Fruit fly (Drosophila melanogaster) whole organism, wandering third instar larva: ENCODE results near the gene atk.

Experiments used
- Abd-B ChIP-seq: fragments of >200 bp; optimal IDR thresholded peaks from 2 replicates; lab custom pipeline; 2017; ENCODE audit warnings: missing biosample characterization, missing genetic modification characterization
- CG32264 ChIP-seq: fragments of 200-800 bp; sonication (Bioruptor generic); optimal IDR thresholded peaks from 2 replicates; lab custom pipeline; 2016; ENCODE audit warnings: missing biosample characterization, missing genetic modification characterization
- CG9705 ChIP-seq: fragments of 200-800 bp; sonication (Bioruptor generic); optimal IDR thresholded peaks from 2 replicates; lab custom pipeline; 2018; ENCODE audit warnings: missing biosample characterization, mild to moderate bottlenecking, missing genetic modification characterization
- CrebA ChIP-seq: fragments of 200-800 bp; sonication (Bioruptor generic); optimal IDR thresholded peaks from 2 replicates; lab custom pipeline; 2016; ENCODE audit warnings: missing biosample characterization, mild to moderate bottlenecking, missing genetic modification characterization, borderline replicate concordance
- Dfd ChIP-seq: fragments of >200 bp; optimal IDR thresholded peaks from 2 replicates; lab custom pipeline; 2017; ENCODE audit warnings: missing biosample characterization, missing genetic modification characterization
- Dif ChIP-seq: fragments of 200-275, 200-300 bp; sonication (Bioruptor generic); optimal IDR thresholded peaks from 2 replicates; lab custom pipeline; 2018; ENCODE audit warnings: missing biosample characterization, missing genetic modification characterization; ENCODE audit not compliant: partially characterized antibody
- GATAd ChIP-seq: sonication (Bioruptor generic); optimal IDR thresholded peaks from 2 replicates; lab custom pipeline; 2016; ENCODE audit warnings: missing biosample characterization, missing genetic modification characterization
- HLH106 ChIP-seq: fragments of 200-800 bp; optimal IDR thresholded peaks from 3 replicates; lab custom pipeline; 2019; ENCODE audit warnings: missing biosample characterization, mild to moderate bottlenecking, missing genetic modification characterization, moderate library complexity
- Hnf4 ChIP-seq: fragments of 200-800 bp; sonication (Bioruptor generic); optimal IDR thresholded peaks from 2 replicates; lab custom pipeline; 2016; ENCODE audit warnings: missing biosample characterization, mild to moderate bottlenecking, missing genetic modification characterization
- Hr78 ChIP-seq: fragments of >200 bp; optimal IDR thresholded peaks from 2 replicates; lab custom pipeline; 2017; ENCODE audit warnings: missing biosample characterization, missing genetic modification characterization
- Hr83 ChIP-seq: fragments of 200-300 bp; sonication (Bioruptor generic); optimal IDR thresholded peaks from 2 replicates; lab custom pipeline; 2016; ENCODE audit warnings: missing biosample characterization, mild to moderate bottlenecking, missing genetic modification characterization, moderate library complexity; ENCODE audit not compliant: poor library complexity, severe bottlenecking
- Jra ChIP-seq: sonication (Bioruptor generic); optimal IDR thresholded peaks from 2 replicates; lab custom pipeline; 2016; ENCODE audit warnings: missing biosample characterization, missing genetic modification characterization
- Mio ChIP-seq: sonication (Bioruptor generic); optimal IDR thresholded peaks from 2 replicates; lab custom pipeline; 2016; ENCODE audit warnings: missing biosample characterization, missing genetic modification characterization
- Myc ChIP-seq: fragments of >200 bp; optimal IDR thresholded peaks from 2 replicates; lab custom pipeline; 2017
- N ChIP-seq: fragments of >200 bp; optimal IDR thresholded peaks from 2 replicates; lab custom pipeline; 2018; ENCODE audit warnings: missing biosample characterization, missing external identifiers, missing genetic modification characterization
- OdsH ChIP-seq: fragments of 200-800 bp; sonication (Bioruptor generic); optimal IDR thresholded peaks from 2 replicates; lab custom pipeline; 2016; ENCODE audit warnings: missing biosample characterization, mild to moderate bottlenecking, missing genetic modification characterization
- Rel ChIP-seq, 2 experiments: fragments of 200-800 bp; sonication (Bioruptor generic) in 1 of 2; optimal IDR thresholded peaks; 2 replicates in 1 of 2; 3 replicates in 1 of 2; lab custom pipeline; 2016 to 2019; ENCODE audit warnings: mild to moderate bottlenecking in 2 of 2, missing biosample characterization in 2 of 2, missing genetic modification characterization in 2 of 2, moderate library complexity in 1 of 2
- Sp1 ChIP-seq: fragments of 200-800 bp; sonication (Bioruptor generic); optimal IDR thresholded peaks from 3 replicates; lab custom pipeline; 2019; ENCODE audit warnings: missing biosample characterization, mild to moderate bottlenecking, missing genetic modification characterization, moderate library complexity
- Vsx2 ChIP-seq: fragments of 200-300, 225-300 bp; sonication (Bioruptor generic); optimal IDR thresholded peaks from 2 replicates; lab custom pipeline; 2018; ENCODE audit warnings: missing biosample characterization, missing genetic modification characterization; ENCODE audit not compliant: partially characterized antibody
- br ChIP-seq: fragments of 200-800 bp; sonication (Bioruptor generic); optimal IDR thresholded peaks from 2 replicates; lab custom pipeline; 2016; ENCODE audit warnings: missing biosample characterization, missing genetic modification characterization
- brk ChIP-seq: fragments of 200-800 bp; sonication (Bioruptor generic); optimal IDR thresholded peaks from 2 replicates; lab custom pipeline; 2016; ENCODE audit warnings: missing biosample characterization, mild to moderate bottlenecking, missing genetic modification characterization
- dl ChIP-seq, 2 experiments: fragments of 175-275, 200-275 bp in 1 of 2; fragments of 200-275 bp in 1 of 2; sonication (Bioruptor generic); optimal IDR thresholded peaks; lab custom pipeline; 2018; ENCODE audit warnings: mild to moderate bottlenecking in 2 of 2, missing biosample characterization in 2 of 2, missing genetic modification characterization in 2 of 2, moderate library complexity in 2 of 2; ENCODE audit not compliant: partially characterized antibody in 2 of 2, insufficient read depth in 1 of 2
- dmrt93B ChIP-seq: fragments of 200-800 bp; sonication (Bioruptor generic); optimal IDR thresholded peaks from 2 replicates; lab custom pipeline; 2018; ENCODE audit warnings: missing biosample characterization, mild to moderate bottlenecking, missing genetic modification characterization
- dsf ChIP-seq: sonication (Bioruptor generic); optimal IDR thresholded peaks from 2 replicates; lab custom pipeline; 2016; ENCODE audit warnings: missing biosample characterization, missing genetic modification characterization, borderline replicate concordance
- ey ChIP-seq: fragments of 200-800 bp; sonication (Bioruptor generic); optimal IDR thresholded peaks from 2 replicates; lab custom pipeline; 2016; ENCODE audit warnings: missing biosample characterization, missing genetic modification characterization
- foxo ChIP-seq, 2 experiments: fragments of 200-800 bp; sonication (Bioruptor generic); optimal IDR thresholded peaks; 2 replicates in 1 of 2; 3 replicates in 1 of 2; lab custom pipeline; 2016 to 2017; ENCODE audit warnings: missing biosample characterization in 2 of 2, missing genetic modification characterization in 2 of 2
- fru ChIP-seq: fragments of 200-800 bp; sonication (Bioruptor generic); optimal IDR thresholded peaks from 3 replicates; lab custom pipeline; 2016; ENCODE audit warnings: missing biosample characterization, mild to moderate bottlenecking, missing genetic modification characterization
- h ChIP-seq: fragments of 200-800 bp; sonication (Bioruptor generic); optimal IDR thresholded peaks from 3 replicates; lab custom pipeline; 2016; ENCODE audit warnings: missing biosample characterization, mild to moderate bottlenecking, missing genetic modification characterization
- jim ChIP-seq: fragments of 175-275, 200-325 bp; sonication (Bioruptor generic); optimal IDR thresholded peaks from 2 replicates; lab custom pipeline; 2016; ENCODE audit warnings: missing biosample characterization, mild to moderate bottlenecking, missing genetic modification characterization
- lola ChIP-seq: fragments of >200 bp; optimal IDR thresholded peaks from 2 replicates; lab custom pipeline; 2017; ENCODE audit warnings: missing biosample characterization, missing genetic modification characterization
- pan ChIP-seq: fragments of >200 bp; optimal IDR thresholded peaks from 2 replicates; lab custom pipeline; 2017
- psq ChIP-seq: fragments of 200-800 bp; sonication (Bioruptor generic); optimal IDR thresholded peaks from 3 replicates; lab custom pipeline; 2017; ENCODE audit warnings: missing biosample characterization, mild to moderate bottlenecking, missing genetic modification characterization, moderate library complexity
- rgr ChIP-seq: fragments of 200-800 bp; sonication (Bioruptor generic); optimal IDR thresholded peaks from 3 replicates; lab custom pipeline; 2016; ENCODE audit warnings: missing biosample characterization, mild to moderate bottlenecking, missing genetic modification characterization
- sage ChIP-seq: fragments of 200-800 bp; sonication (Bioruptor generic); optimal IDR thresholded peaks from 2 replicates; lab custom pipeline; 2016; ENCODE audit warnings: missing biosample characterization, mild to moderate bottlenecking, missing genetic modification characterization
- sv ChIP-seq: fragments of 200-800 bp; sonication (Bioruptor generic); optimal IDR thresholded peaks from 3 replicates; lab custom pipeline; 2016; ENCODE audit warnings: missing biosample characterization, missing genetic modification characterization
- tai ChIP-seq: sonication (Bioruptor generic); optimal IDR thresholded peaks from 2 replicates; lab custom pipeline; 2016; ENCODE audit warnings: missing biosample characterization, missing genetic modification characterization
- usp ChIP-seq: fragments of >200 bp; optimal IDR thresholded peaks from 2 replicates; lab custom pipeline; 2017; ENCODE audit warnings: missing biosample characterization, missing genetic modification characterization
- woc ChIP-seq: sonication (Bioruptor generic); optimal IDR thresholded peaks from 2 replicates; lab custom pipeline; 2016; ENCODE audit warnings: missing biosample characterization, mild to moderate bottlenecking, missing genetic modification characterization

The atk gene

dm6 chr3L:20460383-20460782 lies 4.3 kb downstream of the atk start, which contains the start of gene mag:
Gene mag, plus strand, starts transcription at chr3L:20460683.
- TF ChIP-seq tai (GFP tag; lab: Kevin White, UChicago): no peak
- TF ChIP-seq Hnf4 (GFP tag; lab: Kevin White, UChicago): no peak
- TF ChIP-seq GATAd (GFP tag; lab: Kevin White, UChicago): no peak
- TF ChIP-seq h: no peak
- no peak for TF ChIP-seq brk (GFP tag; lab: Kevin White, UChicago)
- TF ChIP-seq OdsH (GFP tag; lab: Kevin White, UChicago): no peak
- no peak for TF ChIP-seq rgr
- TF ChIP-seq ey (GFP tag; lab: Kevin White, UChicago): no peak
- no peak for TF ChIP-seq Vsx2
- TF ChIP-seq N (GFP tag; lab: Kevin White, UChicago): no peak
- TF ChIP-seq Hr78 (GFP tag; lab: Kevin White, UChicago): no peak
- TF ChIP-seq Jra (GFP tag; lab: Kevin White, UChicago): no peak
- no peak for TF ChIP-seq psq (GFP tag; lab: Kevin White, UChicago)

- TF ChIP-seq CG9705 (peak; percentile 4), Hr83 (GFP tag; lab: Kevin White, UChicago) (peak; percentile 44), usp (GFP tag; lab: Kevin White, UChicago) (no peak), pan (no peak), dl (GFP tag; optimal IDR thresholded peaks at IDR 0.05; lab: Kevin White, UChicago; ENCODE audit: insufficient read depth in 1 of 2, partially characterized antibody in 2 of 2) (no peak), CG32264 (GFP tag; lab: Kevin White, UChicago) (no peak), GATAd (GFP tag; lab: Kevin White, UChicago) (no peak), Dif (GFP tag; lab: Kevin White, UChicago) (no peak), ey (GFP tag; lab: Kevin White, UChicago) (peak; percentile 11), Rel (GFP tag; optimal IDR thresholded peaks at IDR 0.05; lab: Kevin White, UChicago) (no peak), Rel (tag; optimal IDR thresholded peaks at IDR 0.05; lab: Kevin White, UChicago) (no peak), CrebA (GFP tag; lab: Kevin White, UChicago) (no peak), Myc (lab: Kevin White, UChicago) (peak; percentile 26), rgr (peak; percentile 44), Vsx2 (no peak), foxo (GFP tag; optimal IDR thresholded peaks at IDR 0.05; lab: Kevin White, UChicago) (peak in 1 of 2 experiments; percentile 74), Sp1 (GFP tag; lab: Kevin White, UChicago) (peak; percentile 59), Jra (GFP tag; lab: Kevin White, UChicago) (no peak), fru (GFP tag; lab: Kevin White, UChicago) (peak; percentile 23), Mio (GFP tag; lab: Kevin White, UChicago) (no peak), sv (GFP tag; lab: Kevin White, UChicago) (no peak), br (GFP tag; lab: Kevin White, UChicago) (no peak), psq (GFP tag; lab: Kevin White, UChicago) (peak; percentile 64), tai (GFP tag; lab: Kevin White, UChicago) (no peak), jim (GFP tag; lab: Kevin White, UChicago) (no peak), dmrt93B (GFP tag; lab: Kevin White, UChicago) (peak; percentile 41), dsf (GFP tag; lab: Kevin White, UChicago) (no peak), brk (GFP tag; lab: Kevin White, UChicago) (peak; percentile 41), woc (GFP tag; lab: Kevin White, UChicago) (no peak), N (GFP tag; lab: Kevin White, UChicago) (no peak), HLH106 (tag; lab: Kevin White, UChicago) (peak; percentile 80), OdsH (GFP tag; lab: Kevin White, UChicago) (peak; percentile 30), lola (GFP tag; lab: Kevin White, UChicago) (no peak), sage (peak; percentile 7), Abd-B (GFP tag; lab: Kevin White, UChicago) (no peak), Hr78 (GFP tag; lab: Kevin White, UChicago) (no peak), Hnf4 (GFP tag; lab: Kevin White, UChicago) (peak; percentile 13), Dfd (no peak), h (peak; percentile 50)
Observed at dm6 chr3L:20452813-20453682, 11.6 kb downstream of the atk start, which contains the start of gene CG5199. Gene CG5199, minus strand, starts transcription at chr3L:20452864.
